Worm (Caenorhabditis elegans) whole organism, late embryonic: Measurements from ENCODE around the gene ZK675.4.

ENCODE experiments used
- C38D4.7 ChIP-seq: fragments of 200-800 bp; sonication (Bioruptor generic); optimal IDR thresholded peaks from 2 replicates; lab custom pipeline; 2018; ENCODE audit warnings: mild to moderate bottlenecking, missing genetic modification characterization, moderate library complexity, missing compliant biosample characterization
- F13H6.1 ChIP-seq: sonication (generic microtip); optimal IDR thresholded peaks from 2 replicates; lab custom pipeline; 2016; ENCODE audit warnings: missing genetic modification characterization, missing compliant biosample characterization
- K09A11.1 ChIP-seq: sonication (generic microtip); optimal IDR thresholded peaks from 2 replicates; lab custom pipeline; 2017; ENCODE audit warnings: antibody characterized with exemption, mild to moderate bottlenecking, missing genetic modification characterization, missing compliant biosample characterization; ENCODE audit not compliant: insufficient read depth
- ahr-1 ChIP-seq: sonication (generic microtip); optimal IDR thresholded peaks from 2 replicates; lab custom pipeline; 2016; ENCODE audit warnings: missing genetic modification characterization, missing compliant biosample characterization
- ama-1 ChIP-seq: fragments of 150-350 bp; optimal IDR thresholded peaks from 2 replicates; lab custom pipeline; 2014
- ceh-19 ChIP-seq: fragments of 200-800 bp; sonication (Bioruptor generic); optimal IDR thresholded peaks from 2 replicates; lab custom pipeline; 2018; ENCODE audit warnings: mild to moderate bottlenecking, missing genetic modification characterization, missing compliant biosample characterization
- dmd-4 ChIP-seq: sonication (generic microtip); optimal IDR thresholded peaks from 2 replicates; lab custom pipeline; 2016; ENCODE audit warnings: borderline replicate concordance, missing genetic modification characterization, missing compliant biosample characterization
- hlh-30 ChIP-seq: sonication (generic microtip); optimal IDR thresholded peaks from 2 replicates; lab custom pipeline; 2017; ENCODE audit warnings: antibody characterized with exemption, missing genetic modification characterization, missing compliant biosample characterization; ENCODE audit not compliant: insufficient read depth
- nhr-11 ChIP-seq: fragments of 150-350 bp; optimal IDR thresholded peaks from 2 replicates; lab custom pipeline; 2014; ENCODE audit warnings: missing biosample characterization, missing genetic modification characterization
- pat-9 ChIP-seq: fragments of 200-800 bp; sonication (Bioruptor generic); optimal IDR thresholded peaks from 2 replicates; lab custom pipeline; 2018; ENCODE audit warnings: mild to moderate bottlenecking, missing genetic modification characterization, moderate library complexity, missing compliant biosample characterization
- rnt-1 ChIP-seq: sonication (generic microtip); optimal IDR thresholded peaks from 2 replicates; lab custom pipeline; 2016; ENCODE audit warnings: missing genetic modification characterization, missing compliant biosample characterization
- unc-55 ChIP-seq: sonication (generic microtip); optimal IDR thresholded peaks from 2 replicates; lab custom pipeline; 2017; ENCODE audit warnings: missing biosample characterization, missing genetic modification reagents, missing genetic modification characterization
- unc-86 ChIP-seq: sonication (generic microtip); optimal IDR thresholded peaks from 2 replicates; lab custom pipeline; 2016; ENCODE audit warnings: missing genetic modification characterization, missing compliant biosample characterization

ce11 chrII:7900190-7900672, 10.9 kb upstream of the ZK675.4 start, which contains the start of gene rev-1:
- no peak for TF ChIP-seq hlh-30 (tag; lab: Kevin White, UChicago)
- no peak for TF ChIP-seq K09A11.1
- no peak for TF ChIP-seq dmd-4 (tag; lab: Kevin White, UChicago)
- TF ChIP-seq ceh-19 (GFP tag; lab: Kevin White, UChicago), result no peak
- TF ChIP-seq C38D4.7 (GFP tag; lab: Kevin White, UChicago), result no peak
- TF ChIP-seq pat-9 (tag; lab: Kevin White, UChicago), result no peak
- TF ChIP-seq unc-86 (tag; lab: Kevin White, UChicago), result no peak
- TF ChIP-seq F13H6.1, result no peak
- no peak for TF ChIP-seq nhr-11
- no peak for TF ChIP-seq unc-55 (GFP tag; lab: Kevin White, UChicago)
- no peak for TF ChIP-seq ama-1
- no peak for TF ChIP-seq rnt-1 (tag; lab: Kevin White, UChicago)
- no peak for TF ChIP-seq ahr-1 (tag; lab: Kevin White, UChicago)
